Worm (Caenorhabditis elegans) whole organism, young adult: ENCODE data around the gene evl-20.

Source experiments
- B0019.2 ChIP-seq: fragments of 200-800 bp; sonication (Bioruptor generic); conservative IDR thresholded peaks from 2 replicates; pipeline ENCODE4 v1.3.6; 2022; ENCODE audit warnings: missing genetic modification reagents, missing genetic modification characterization, missing compliant biosample characterization
- C06A6.2 ChIP-seq: fragments of 200-800 bp; sonication (Bioruptor generic); conservative IDR thresholded peaks from 2 replicates; pipeline ENCODE4 v1.3.6; 2022; ENCODE audit warnings: missing genetic modification characterization, missing compliant biosample characterization
- D2030.7 ChIP-seq: fragments of 200-800 bp; sonication (Bioruptor generic); IDR thresholded peaks from 2 replicates; pipeline ENCODE4 v1.3.6; 2022; ENCODE audit warnings: missing genetic modification reagents, missing genetic modification characterization, missing compliant biosample characterization
- F33H1.4 ChIP-seq: fragments of 200-800 bp; sonication (Bioruptor generic); IDR thresholded peaks from 2 replicates; pipeline ENCODE4 v1.3.6; 2022; ENCODE audit warnings: missing genetic modification reagents, missing genetic modification characterization, missing compliant biosample characterization
- F39B2.1 ChIP-seq: fragments of 200-800 bp; sonication (Bioruptor generic); IDR thresholded peaks from 2 replicates; pipeline ENCODE4 v1.3.6; 2022; ENCODE audit warnings: missing genetic modification reagents, missing genetic modification characterization, missing compliant biosample characterization
- F49E8.2 ChIP-seq: sonication (generic microtip); optimal IDR thresholded peaks from 3 replicates; lab custom pipeline; 2017; ENCODE audit warnings: missing genetic modification characterization, mild to moderate bottlenecking, missing compliant biosample characterization, antibody characterized with exemption, moderate library complexity; ENCODE audit not compliant: insufficient read depth
- Y53F4B.3 ChIP-seq: fragments of 200-800 bp; sonication (Bioruptor generic); IDR thresholded peaks from 2 replicates; pipeline ENCODE4 v1.3.6; 2022; ENCODE audit warnings: missing genetic modification reagents, missing genetic modification characterization, missing compliant biosample characterization
- Y95B8A.8 ChIP-seq: fragments of 200-800 bp; sonication (Bioruptor generic); IDR thresholded peaks from 2 replicates; pipeline ENCODE4 v1.3.6; 2022; ENCODE audit warnings: missing genetic modification reagents, missing genetic modification characterization, missing compliant biosample characterization
- ZK185.1 ChIP-seq: sonication (generic microtip); optimal IDR thresholded peaks from 2 replicates; lab custom pipeline; 2016; ENCODE audit warnings: mild to moderate bottlenecking, missing genetic modification characterization, missing compliant biosample characterization; ENCODE audit not compliant: poor library complexity, severe bottlenecking
- athp-1 ChIP-seq: sonication (generic microtip); optimal IDR thresholded peaks from 2 replicates; lab custom pipeline; 2017; ENCODE audit warnings: mild to moderate bottlenecking, missing genetic modification characterization, missing compliant biosample characterization
- attf-3 ChIP-seq: fragments of 200-800 bp; sonication (Bioruptor generic); conservative IDR thresholded peaks from 2 replicates; pipeline ENCODE4 v1.3.6; 2022; ENCODE audit warnings: missing genetic modification reagents, missing genetic modification characterization, missing compliant biosample characterization
- bed-1 ChIP-seq: fragments of 200-800 bp; sonication (Bioruptor generic); IDR thresholded peaks from 2 replicates; pipeline ENCODE4 v1.3.6; 2022; ENCODE audit warnings: missing genetic modification reagents, missing genetic modification characterization, missing compliant biosample characterization
- cebp-1 ChIP-seq, 2 experiments: fragments of 200-800 bp in 1 of 2; sonication (Bioruptor generic) in 1 of 2; sonication (generic microtip) in 1 of 2; IDR thresholded peaks in 1 of 2; optimal IDR thresholded peaks in 1 of 2; 2 replicates each; pipeline versions ENCODE4 v1.3.6 to Lab custom; 2017 to 2022; ENCODE audit warnings: missing compliant biosample characterization in 2 of 2, missing genetic modification characterization in 2 of 2, mild to moderate bottlenecking in 1 of 2, missing genetic modification reagents in 1 of 2, moderate library complexity in 1 of 2
- ceh-27 ChIP-seq: fragments of 200-800 bp; sonication (Bioruptor generic); optimal IDR thresholded peaks from 2 replicates; lab custom pipeline; 2018; ENCODE audit warnings: mild to moderate bottlenecking, missing genetic modification characterization, moderate library complexity, missing compliant biosample characterization
- ceh-91 ChIP-seq: fragments of 200-800 bp; sonication (Bioruptor generic); IDR thresholded peaks from 2 replicates; pipeline ENCODE4 v1.3.6; 2022; ENCODE audit warnings: missing genetic modification reagents, missing genetic modification characterization, missing compliant biosample characterization
- dpl-1 ChIP-seq: fragments of 150-350 bp; optimal IDR thresholded peaks from 2 replicates; lab custom pipeline; 2014; ENCODE audit warnings: missing biosample characterization, missing genetic modification reagents, missing genetic modification characterization
- efl-1 ChIP-seq: fragments of 150-350 bp; optimal IDR thresholded peaks from 2 replicates; lab custom pipeline; 2014; ENCODE audit warnings: missing biosample characterization, missing genetic modification reagents, missing genetic modification characterization
- egrh-3 ChIP-seq: fragments of 200-800 bp; sonication (Bioruptor generic); IDR thresholded peaks from 2 replicates; pipeline ENCODE4 v1.3.6; 2022; ENCODE audit warnings: missing genetic modification reagents, missing genetic modification characterization, missing compliant biosample characterization
- ekl-4 ChIP-seq: fragments of 200-800 bp; sonication (Bioruptor generic); IDR thresholded peaks from 2 replicates; pipeline ENCODE4 v1.3.6; 2022; ENCODE audit warnings: missing genetic modification reagents, missing genetic modification characterization, missing compliant biosample characterization
- hmg-1.2 ChIP-seq: fragments of 200-800 bp; sonication (Bioruptor generic); IDR thresholded peaks from 2 replicates; pipeline ENCODE4 v1.3.6; 2022; ENCODE audit warnings: missing genetic modification reagents, missing genetic modification characterization, missing compliant biosample characterization
- hsf-1 ChIP-seq: fragments of 200-800 bp; sonication (Bioruptor generic); IDR thresholded peaks from 2 replicates; pipeline ENCODE4 v1.3.6; 2022; ENCODE audit warnings: missing genetic modification reagents, missing genetic modification characterization, missing compliant biosample characterization
- let-607 ChIP-seq, 2 experiments: fragments of 200-800 bp in 1 of 2; sonication (Bioruptor generic) in 1 of 2; sonication (generic microtip) in 1 of 2; optimal IDR thresholded peaks; 2 replicates each; lab custom pipeline; 2016 to 2018; ENCODE audit warnings: mild to moderate bottlenecking in 2 of 2, missing compliant biosample characterization in 2 of 2, missing genetic modification characterization in 2 of 2, moderate library complexity in 2 of 2, missing genotype in 1 of 2
- lin-35 ChIP-seq, 3 experiments: fragments of 150-350 bp in 2 of 3; sonication (generic microtip) in 1 of 3; optimal IDR thresholded peaks; 2 replicates each; lab custom pipeline; 2014 to 2018; ENCODE audit warnings: missing biosample characterization in 3 of 3, missing genetic modification characterization in 3 of 3, missing genetic modification reagents in 3 of 3
- lin-40 ChIP-seq: sonication (generic microtip); optimal IDR thresholded peaks from 2 replicates; lab custom pipeline; 2016; ENCODE audit warnings: missing genetic modification characterization, mild to moderate bottlenecking, missing compliant biosample characterization, missing genotype, missing genetic modification reagents
- lin-54 ChIP-seq: fragments of 200-800 bp; sonication (Bioruptor generic); optimal IDR thresholded peaks from 2 replicates; lab custom pipeline; 2018; ENCODE audit warnings: mild to moderate bottlenecking, missing genetic modification characterization, missing compliant biosample characterization
- lsl-1 ChIP-seq: fragments of 200-800 bp; sonication (Bioruptor generic); optimal IDR thresholded peaks from 2 replicates; lab custom pipeline; 2018; ENCODE audit warnings: mild to moderate bottlenecking, missing genetic modification characterization, moderate library complexity, missing compliant biosample characterization
- madf-6 ChIP-seq: fragments of 200-800 bp; sonication (Bioruptor generic); IDR thresholded peaks from 2 replicates; pipeline ENCODE4 v1.3.6; 2022; ENCODE audit warnings: missing genetic modification reagents, missing genetic modification characterization, missing compliant biosample characterization
- madf-8 ChIP-seq: fragments of 200-800 bp; sonication (Bioruptor generic); conservative IDR thresholded peaks from 2 replicates; pipeline ENCODE4 v1.3.6; 2022; ENCODE audit warnings: missing genetic modification reagents, missing genetic modification characterization, missing compliant biosample characterization
- nfyb-1 ChIP-seq: fragments of 200-800 bp; sonication (Bioruptor generic); IDR thresholded peaks from 2 replicates; pipeline ENCODE4 v1.3.6; 2022; ENCODE audit warnings: missing genetic modification reagents, missing genetic modification characterization, missing compliant biosample characterization
- nhr-27 ChIP-seq: fragments of 200-800 bp; sonication (Bioruptor generic); optimal IDR thresholded peaks from 2 replicates; lab custom pipeline; 2018; ENCODE audit warnings: mild to moderate bottlenecking, missing genetic modification characterization, moderate library complexity, missing compliant biosample characterization
- nhr-80 ChIP-seq: sonication (generic microtip); optimal IDR thresholded peaks from 2 replicates; lab custom pipeline; 2016; ENCODE audit warnings: missing genetic modification characterization, missing compliant biosample characterization
- nhr-90 ChIP-seq: sonication (generic microtip); optimal IDR thresholded peaks from 2 replicates; lab custom pipeline; 2016; ENCODE audit warnings: missing genotype, mild to moderate bottlenecking, missing genetic modification characterization, missing compliant biosample characterization
- sea-2 ChIP-seq: fragments of 200-800 bp; sonication (Bioruptor generic); IDR thresholded peaks from 2 replicates; pipeline ENCODE4 v1.3.6; 2022; ENCODE audit warnings: missing genetic modification characterization, missing compliant biosample characterization
- snpc-3.4 ChIP-seq: sonication (generic microtip); optimal IDR thresholded peaks from 2 replicates; lab custom pipeline; 2017; ENCODE audit warnings: missing genetic modification characterization, mild to moderate bottlenecking, missing compliant biosample characterization, antibody characterized with exemption, moderate library complexity, missing genotype, missing genetic modification reagents
- tbp1 ChIP-seq: fragments of 200-800 bp; sonication (Bioruptor generic); optimal IDR thresholded peaks from 2 replicates; lab custom pipeline; 2018; ENCODE audit warnings: mild to moderate bottlenecking, missing genetic modification characterization, missing compliant biosample characterization
- tlf-1 ChIP-seq: fragments of 200-800 bp; sonication (Bioruptor generic); optimal IDR thresholded peaks from 2 replicates; lab custom pipeline; 2018; ENCODE audit warnings: mild to moderate bottlenecking, missing genetic modification characterization, missing compliant biosample characterization
- xnd-1 ChIP-seq: sonication (generic microtip); optimal IDR thresholded peaks from 2 replicates; lab custom pipeline; 2016; ENCODE audit warnings: missing genotype, missing genetic modification reagents, missing genetic modification characterization, missing compliant biosample characterization
- zfh-2 ChIP-seq: fragments of 200-800 bp; sonication (Bioruptor generic); conservative IDR thresholded peaks from 2 replicates; pipeline ENCODE4 v1.3.6; 2022; ENCODE audit warnings: missing genetic modification reagents, missing genetic modification characterization, missing compliant biosample characterization
- ztf-22 ChIP-seq: fragments of 200-800 bp; sonication (Bioruptor generic); optimal IDR thresholded peaks from 2 replicates; lab custom pipeline; 2018; ENCODE audit warnings: mild to moderate bottlenecking, missing genetic modification characterization, moderate library complexity, missing compliant biosample characterization
- ztf-3 ChIP-seq: fragments of 200-800 bp; sonication (Bioruptor generic); optimal IDR thresholded peaks from 2 replicates; lab custom pipeline; 2018; ENCODE audit warnings: mild to moderate bottlenecking, missing genetic modification characterization, missing compliant biosample characterization

evl-20 gene

DNA sequence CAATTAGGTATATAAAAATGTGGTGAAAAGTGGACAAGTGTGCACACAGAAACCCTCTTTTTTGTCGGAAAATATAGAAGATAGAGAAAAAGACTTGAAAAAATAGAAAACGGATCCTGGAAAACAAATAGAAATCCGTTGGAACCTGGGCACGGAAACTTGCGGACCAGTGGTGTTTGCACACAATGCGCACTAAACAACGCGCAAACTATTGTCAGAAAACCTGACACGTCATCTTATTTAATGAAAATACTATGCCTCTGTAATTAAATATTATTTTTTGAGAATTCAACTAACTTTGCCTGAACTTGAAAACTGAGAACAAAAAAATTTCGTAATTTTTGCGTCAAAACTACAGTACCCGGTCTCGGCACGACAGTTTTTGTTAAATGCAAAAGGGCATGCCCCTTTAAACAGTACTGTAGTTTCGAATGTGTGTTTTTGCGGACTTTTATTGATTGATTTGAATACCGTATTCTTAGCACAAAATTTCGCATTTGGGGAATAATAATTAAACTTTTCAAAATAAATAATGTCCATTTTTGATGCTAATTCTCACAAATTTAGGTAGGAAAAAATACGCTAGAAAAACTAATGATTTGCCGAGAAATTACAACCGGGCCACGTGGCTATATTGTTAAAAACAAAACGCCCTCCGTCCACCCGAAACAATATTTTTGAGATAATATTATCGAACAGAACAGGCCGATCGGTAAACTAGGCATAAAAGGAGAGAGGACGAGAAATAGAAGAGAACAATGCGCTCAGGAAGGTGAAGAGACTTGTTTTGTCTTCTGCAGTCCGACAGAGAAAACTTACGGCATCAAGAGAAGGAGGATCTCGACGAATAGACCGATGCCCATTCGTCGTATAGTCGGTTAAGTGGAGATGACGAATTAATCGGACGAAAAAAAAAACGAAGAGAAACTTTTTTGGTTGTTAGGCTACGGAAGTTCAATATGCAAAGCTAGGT lies 14.9 kb upstream of the evl-20 start:
- peak; percentile 38; the same call in 1 of the 2 replicates for TF ChIP-seq B0019.2 (GFP tag; lab: Robert Waterston, UW)
- TF ChIP-seq lin-40 (tag; lab: Kevin White, UChicago): no peak
- TF ChIP-seq madf-6: peak; percentile 87
- TF ChIP-seq lin-54 (GFP tag; lab: Kevin White, UChicago): peak; percentile 47
- TF ChIP-seq D2030.7 (GFP tag; lab: Robert Waterston, UW): peak; percentile 76
- TF ChIP-seq lsl-1 (GFP tag; lab: Kevin White, UChicago): peak; percentile 98
- no peak for TF ChIP-seq sea-2 (GFP tag; lab: Robert Waterston, UW)
- peak; percentile 15; the same call in 1 of the 2 replicates for TF ChIP-seq hmg-1.2 (GFP tag; lab: Robert Waterston, UW)
- peak; percentile 70 for TF ChIP-seq ceh-91 (GFP tag; lab: Robert Waterston, UW)
- peak; percentile 83 for TF ChIP-seq F33H1.4 (GFP tag; lab: Robert Waterston, UW)
- 0 out of 2 replicates have a peak, but pooled peaks have one; percentile 26 for TF ChIP-seq nfyb-1 (GFP tag; lab: Robert Waterston, UW)
- peak; percentile 37 for TF ChIP-seq tbp1 (GFP tag; lab: Kevin White, UChicago)
- TF ChIP-seq nhr-90 (tag; lab: Kevin White, UChicago): no peak
- no peak for TF ChIP-seq ztf-22 (GFP tag; lab: Kevin White, UChicago)
- peak; percentile 75 for TF ChIP-seq xnd-1
- peak; percentile 64 for TF ChIP-seq madf-8 (GFP tag; lab: Robert Waterston, UW)
- no peak for TF ChIP-seq tlf-1 (GFP tag; lab: Kevin White, UChicago)
- peak; percentile 72 for TF ChIP-seq F49E8.2
- no peak for TF ChIP-seq ztf-3 (GFP tag; lab: Kevin White, UChicago)
- TF ChIP-seq let-607 (tag; optimal IDR thresholded peaks at IDR 0.05; lab: Kevin White, UChicago): peak; percentile 79 to 85
- TF ChIP-seq snpc-3.4: peak; percentile 38
- peak; percentile 24 for TF ChIP-seq efl-1 (GFP tag; lab: Kevin White, UChicago)
- no peak for TF ChIP-seq egrh-3
- peak; percentile 98 for TF ChIP-seq athp-1 (tag; lab: Kevin White, UChicago)

DNA sequence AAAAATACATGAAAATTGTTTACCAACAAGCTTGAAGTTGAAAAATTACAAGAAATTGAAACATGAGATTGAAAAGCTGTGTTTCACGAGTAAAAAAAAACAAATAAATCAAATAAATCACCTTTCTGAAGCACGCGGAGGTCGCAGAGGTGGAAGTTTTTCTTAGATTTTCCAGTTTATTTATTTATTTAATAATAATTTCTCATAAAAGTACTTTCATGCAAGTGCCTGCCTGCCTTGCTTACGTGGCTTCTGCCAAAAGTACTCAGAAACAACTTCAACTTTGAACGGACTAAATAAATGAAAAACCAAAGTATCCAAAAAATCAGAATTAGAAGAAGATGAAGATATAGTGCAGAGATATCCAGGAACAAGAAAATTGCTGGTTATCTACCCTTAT lies 12.2 kb upstream of the evl-20 start, which contains the start of gene acp-2:
Gene acp-2 (minus strand): TSS at position 101 of the 400 bp plus-strand sequence.
- TF ChIP-seq ceh-27 (GFP tag; lab: Kevin White, UChicago): no peak
- no peak for TF ChIP-seq attf-3 (GFP tag; lab: Robert Waterston, UW)
- no peak for TF ChIP-seq dpl-1 (GFP tag; lab: Kevin White, UChicago)
- TF ChIP-seq efl-1 (GFP tag; lab: Kevin White, UChicago): no peak
- TF ChIP-seq cebp-1 (GFP tag; IDR thresholded peaks at IDR 0.05; lab: Robert Waterston, UW): no peak
- TF ChIP-seq cebp-1 (tag; optimal IDR thresholded peaks at IDR 0.05; lab: Kevin White, UChicago): no peak
- TF ChIP-seq bed-1: no peak
- no peak for TF ChIP-seq C06A6.2 (GFP tag; lab: Robert Waterston, UW)
- TF ChIP-seq Y95B8A.8: no peak
- no peak for TF ChIP-seq ekl-4
- TF ChIP-seq hsf-1: no peak
- TF ChIP-seq zfh-2 (GFP tag; lab: Robert Waterston, UW): no peak
- TF ChIP-seq Y53F4B.3: no peak
- no peak for TF ChIP-seq nhr-80 (tag; lab: Kevin White, UChicago)
- no peak for TF ChIP-seq F39B2.1 (GFP tag; lab: Robert Waterston, UW)
- no peak for TF ChIP-seq lin-35 (GFP tag; optimal IDR thresholded peaks at IDR 0.05; lab: Kevin White, UChicago)
- no peak for TF ChIP-seq ZK185.1 (tag; lab: Kevin White, UChicago)
- no peak for TF ChIP-seq nhr-27
